Worm (Caenorhabditis elegans) whole organism, L4 larva: ENCODE data around the gene R11G1.1.
A peak's percentile ranks its signal among the peaks of the same experiment; 100 is the strongest.

Experiments used
- D1046.2 ChIP-seq: fragments of 200-800 bp; sonication (Bioruptor generic); IDR thresholded peaks from 2 replicates; pipeline ENCODE4 v1.3.6; 2022; ENCODE audit warnings: missing genetic modification characterization, missing compliant biosample characterization
- F26F4.8 ChIP-seq: fragments of 200-800 bp; sonication (Bioruptor generic); conservative IDR thresholded peaks from 2 replicates; pipeline ENCODE4 v1.3.6; 2022; ENCODE audit warnings: missing genetic modification characterization, missing compliant biosample characterization
- T20F7.1 ChIP-seq: fragments of 200-800 bp; sonication (Bioruptor generic); optimal IDR thresholded peaks from 2 replicates; lab custom pipeline; 2018; ENCODE audit warnings: mild to moderate bottlenecking, missing genetic modification characterization, missing compliant biosample characterization
- T26A8.4 ChIP-seq: fragments of 200-800 bp; sonication (Bioruptor generic); IDR thresholded peaks from 2 replicates; pipeline ENCODE4 v1.3.6; 2022; ENCODE audit warnings: missing genetic modification characterization, missing compliant biosample characterization
- Y5F2A.4 ChIP-seq: fragments of 200-800 bp; sonication (Bioruptor generic); optimal IDR thresholded peaks from 2 replicates; lab custom pipeline; 2018; ENCODE audit warnings: mild to moderate bottlenecking, missing genetic modification characterization, missing compliant biosample characterization
- ZK546.5 ChIP-seq, 2 experiments: sonication (generic microtip); optimal IDR thresholded peaks; 2 replicates each; lab custom pipeline; 2017; ENCODE audit warnings: missing biosample characterization in 2 of 2, missing genetic modification characterization in 2 of 2
- aly-2 ChIP-seq: sonication (generic microtip); optimal IDR thresholded peaks from 2 replicates; lab custom pipeline; 2018; ENCODE audit warnings: missing biosample characterization, missing genetic modification characterization
- ama-1 ChIP-seq: fragments of 150-350 bp; optimal IDR thresholded peaks from 2 replicates; lab custom pipeline; 2014; ENCODE audit warnings: inconsistent platforms, mixed read lengths
- arid-1 ChIP-seq: fragments of 200-800 bp; sonication (Bioruptor generic); conservative IDR thresholded peaks from 2 replicates; pipeline ENCODE4 v1.3.6; 2022; ENCODE audit warnings: missing genetic modification reagents, missing genetic modification characterization, missing compliant biosample characterization
- ceh-32 ChIP-seq: sonication (generic microtip); optimal IDR thresholded peaks from 2 replicates; lab custom pipeline; 2016; ENCODE audit warnings: mild to moderate bottlenecking, missing genetic modification characterization, missing compliant biosample characterization; ENCODE audit not compliant: poor library complexity
- ceh-82 ChIP-seq: sonication (generic microtip); optimal IDR thresholded peaks from 2 replicates; lab custom pipeline; 2017; ENCODE audit warnings: missing biosample characterization, missing genetic modification characterization
- ces-1 ChIP-seq: fragments of 150-350 bp; sonication (generic microtip); optimal IDR thresholded peaks from 4 replicates; lab custom pipeline; 2014; ENCODE audit warnings: missing biosample characterization, missing genetic modification reagents, missing genetic modification characterization
- cey-2 ChIP-seq: sonication (generic microtip); optimal IDR thresholded peaks from 3 replicates; lab custom pipeline; 2017; ENCODE audit warnings: missing genetic modification characterization, mild to moderate bottlenecking, missing compliant biosample characterization, antibody characterized with exemption, borderline replicate concordance; ENCODE audit not compliant: insufficient read depth
- ctbp-1 ChIP-seq: fragments of 200-800 bp; sonication (Bioruptor generic); IDR thresholded peaks from 2 replicates; pipeline ENCODE4 v1.3.6; 2022; ENCODE audit warnings: missing genetic modification reagents, missing genetic modification characterization, missing compliant biosample characterization
- daf-19 ChIP-seq: fragments of 200-800 bp; sonication (Bioruptor generic); conservative IDR thresholded peaks from 2 replicates; pipeline ENCODE4 v1.3.6; 2022; ENCODE audit warnings: missing genetic modification characterization, missing compliant biosample characterization
- dmd-8 ChIP-seq: fragments of 200-800 bp; sonication (Bioruptor generic); IDR thresholded peaks from 2 replicates; pipeline ENCODE4 v1.3.6; 2022; ENCODE audit warnings: missing genetic modification characterization, missing compliant biosample characterization
- dmd-9 ChIP-seq: fragments of 200-800 bp; sonication (Bioruptor generic); IDR thresholded peaks from 2 replicates; pipeline ENCODE4 v1.3.6; 2022; ENCODE audit warnings: missing genetic modification reagents, missing genetic modification characterization, missing compliant biosample characterization
- duxl-1 ChIP-seq: sonication (generic microtip); optimal IDR thresholded peaks from 2 replicates; lab custom pipeline; 2016; ENCODE audit warnings: mild to moderate bottlenecking, missing genetic modification characterization, moderate library complexity, missing compliant biosample characterization; ENCODE audit not compliant: poor library complexity
- dve-1 ChIP-seq: sonication (generic microtip); optimal IDR thresholded peaks from 2 replicates; lab custom pipeline; 2017; ENCODE audit warnings: antibody characterized with exemption, mild to moderate bottlenecking, missing genetic modification characterization, missing compliant biosample characterization; ENCODE audit not compliant: insufficient read depth
- egl-27 ChIP-seq: sonication (generic microtip); optimal IDR thresholded peaks from 3 replicates; lab custom pipeline; 2017; ENCODE audit warnings: missing biosample characterization, missing genetic modification reagents, missing genetic modification characterization
- fkh-10 ChIP-seq: fragments of 150-350 bp; optimal IDR thresholded peaks from 2 replicates; lab custom pipeline; 2014; ENCODE audit warnings: missing biosample characterization, missing genetic modification reagents, missing genetic modification characterization
- hif-1 ChIP-seq, 2 experiments: sonication (generic microtip); optimal IDR thresholded peaks; 2 replicates each; lab custom pipeline; 2016 to 2017; ENCODE audit warnings: missing compliant biosample characterization in 2 of 2, missing genetic modification characterization in 2 of 2, missing genetic modification reagents in 2 of 2, missing genotype in 2 of 2, mild to moderate bottlenecking in 1 of 2
- hlh-11 ChIP-seq: fragments of 200-800 bp; sonication (Bioruptor generic); optimal IDR thresholded peaks from 2 replicates; lab custom pipeline; 2018; ENCODE audit warnings: mild to moderate bottlenecking, missing genetic modification characterization, missing compliant biosample characterization
- hlh-30 ChIP-seq: sonication (generic microtip); optimal IDR thresholded peaks from 2 replicates; lab custom pipeline; 2017; ENCODE audit warnings: antibody characterized with exemption, mild to moderate bottlenecking, missing genetic modification characterization, missing compliant biosample characterization; ENCODE audit not compliant: insufficient read depth
- jun-1 ChIP-seq: fragments of 150-350 bp; optimal IDR thresholded peaks from 2 replicates; lab custom pipeline; 2014; ENCODE audit warnings: missing biosample characterization, missing genetic modification reagents, missing genetic modification characterization
- lin-15B ChIP-seq: fragments of 150-350 bp; sonication (generic microtip); optimal IDR thresholded peaks from 3 replicates; lab custom pipeline; 2014; ENCODE audit warnings: missing biosample characterization, missing genetic modification characterization
- lin-38 ChIP-seq: fragments of 200-800 bp; sonication (Bioruptor generic); IDR thresholded peaks from 2 replicates; pipeline ENCODE4 v1.3.6; 2022; ENCODE audit warnings: missing genetic modification reagents, missing genetic modification characterization, missing compliant biosample characterization
- lin-39 ChIP-seq: fragments of 150-350 bp; optimal IDR thresholded peaks from 2 replicates; lab custom pipeline; 2014; ENCODE audit warnings: missing biosample characterization, missing genetic modification reagents, missing genetic modification characterization
- lir-3 ChIP-seq: sonication (generic microtip); optimal IDR thresholded peaks from 2 replicates; lab custom pipeline; 2016; ENCODE audit warnings: mild to moderate bottlenecking, missing genetic modification characterization, missing compliant biosample characterization
- madf-9 ChIP-seq: fragments of 200-800 bp; sonication (Bioruptor generic); conservative IDR thresholded peaks from 2 replicates; pipeline ENCODE4 v1.3.6; 2022; ENCODE audit warnings: missing genetic modification reagents, missing genetic modification characterization, missing compliant biosample characterization
- mdt-29 ChIP-seq: fragments of 200-800 bp; sonication (Bioruptor generic); IDR thresholded peaks from 2 replicates; pipeline ENCODE4 v1.3.6; 2022; ENCODE audit warnings: missing genetic modification reagents, missing genetic modification characterization, missing compliant biosample characterization
- mep-1 ChIP-seq: fragments of 150-350 bp; sonication (generic microtip); optimal IDR thresholded peaks from 3 replicates; lab custom pipeline; 2014; ENCODE audit warnings: missing biosample characterization, missing genetic modification characterization
- nhr-10 ChIP-seq: fragments of 150-350 bp; optimal IDR thresholded peaks from 2 replicates; lab custom pipeline; 2014; ENCODE audit warnings: missing biosample characterization, missing genetic modification characterization
- nhr-11 ChIP-seq: fragments of 150-350 bp; optimal IDR thresholded peaks from 2 replicates; lab custom pipeline; 2014; ENCODE audit warnings: missing biosample characterization, missing genetic modification characterization
- nhr-111 ChIP-seq: fragments of 200-800 bp; sonication (Bioruptor generic); optimal IDR thresholded peaks from 2 replicates; lab custom pipeline; 2018; ENCODE audit warnings: mild to moderate bottlenecking, missing genetic modification characterization, missing compliant biosample characterization
- nhr-28 ChIP-seq: fragments of 150-350 bp; optimal IDR thresholded peaks from 2 replicates; lab custom pipeline; 2014; ENCODE audit warnings: missing biosample characterization, missing genetic modification characterization
- nhr-42 ChIP-seq: fragments of 200-800 bp; sonication (Bioruptor generic); IDR thresholded peaks from 2 replicates; pipeline ENCODE4 v1.3.6; 2022; ENCODE audit warnings: missing genetic modification characterization, missing compliant biosample characterization
- nhr-6 ChIP-seq: fragments of 150-350 bp; optimal IDR thresholded peaks from 2 replicates; lab custom pipeline; 2014; ENCODE audit warnings: missing biosample characterization, missing genetic modification characterization
- nhr-76 ChIP-seq: fragments of 150-350 bp; optimal IDR thresholded peaks from 2 replicates; lab custom pipeline; 2014; ENCODE audit warnings: missing biosample characterization, missing genetic modification characterization
- nhr-77 ChIP-seq: fragments of 150-350 bp; optimal IDR thresholded peaks from 2 replicates; lab custom pipeline; 2014; ENCODE audit warnings: missing biosample characterization, missing genetic modification characterization
- set-16 ChIP-seq: fragments of 200-800 bp; sonication (Bioruptor generic); IDR thresholded peaks from 2 replicates; pipeline ENCODE4 v1.3.6; 2022; ENCODE audit warnings: missing genetic modification reagents, missing genetic modification characterization, missing compliant biosample characterization
- snpc-4 ChIP-seq: fragments of 150-350 bp; optimal IDR thresholded peaks from 2 replicates; lab custom pipeline; 2014; ENCODE audit warnings: missing biosample characterization, missing genetic modification characterization
- spr-1 ChIP-seq: sonication (generic microtip); optimal IDR thresholded peaks from 2 replicates; lab custom pipeline; 2016; ENCODE audit warnings: mild to moderate bottlenecking, missing genetic modification characterization, missing compliant biosample characterization
- spr-3 ChIP-seq: fragments of 200-800 bp; sonication (Bioruptor generic); optimal IDR thresholded peaks from 2 replicates; lab custom pipeline; 2018; ENCODE audit warnings: mild to moderate bottlenecking, missing genetic modification characterization, missing compliant biosample characterization
- tra-1 ChIP-seq: fragments of 200-800 bp; sonication (Bioruptor generic); IDR thresholded peaks from 2 replicates; pipeline ENCODE4 v1.3.6; 2022; ENCODE audit warnings: missing genetic modification reagents, missing genetic modification characterization, missing compliant biosample characterization
- unc-62 ChIP-seq, 3 experiments: fragments of 150-350 bp in 1 of 3; sonication (generic microtip); optimal IDR thresholded peaks in 2 of 3; peaks in 1 of 3; 1 replicate in 1 of 3; 2 replicates in 2 of 3; lab custom pipeline; 2014 to 2017; ENCODE audit warnings: missing biosample characterization in 3 of 3, missing genetic modification characterization in 3 of 3, missing genetic modification reagents in 3 of 3, missing genotype in 1 of 3
- zag-1 ChIP-seq: fragments of 150-350 bp; optimal IDR thresholded peaks from 2 replicates; lab custom pipeline; 2014; ENCODE audit warnings: missing biosample characterization, missing genetic modification characterization
- zfp-3 ChIP-seq: fragments of 200-800 bp; sonication (Bioruptor generic); conservative IDR thresholded peaks from 2 replicates; pipeline ENCODE4 v1.3.6; 2022; ENCODE audit warnings: missing genetic modification reagents, missing genetic modification characterization, missing compliant biosample characterization
- zip-11 ChIP-seq: fragments of 200-800 bp; sonication (Bioruptor generic); IDR thresholded peaks from 2 replicates; pipeline ENCODE4 v1.3.6; 2022; ENCODE audit warnings: missing genetic modification characterization, missing compliant biosample characterization
- zip-2 ChIP-seq: fragments of 150-350 bp; optimal IDR thresholded peaks from 2 replicates; lab custom pipeline; 2014; ENCODE audit warnings: missing biosample characterization, missing genetic modification characterization
- ztf-11 ChIP-seq: fragments of 150-350 bp; optimal IDR thresholded peaks from 2 replicates; lab custom pipeline; 2014; ENCODE audit warnings: missing biosample characterization, missing genetic modification characterization

R11G1.1 gene

ce11 chrX:3678507-3679175 is 19.3 kb downstream of the R11G1.1 start, which contains the start of gene tag-52 (continued):
- TF ChIP-seq zip-2 (tag; lab: Kevin White, UChicago) (no peak), nhr-10 (tag; lab: Kevin White, UChicago) (no peak), nhr-6 (peak; percentile 32), zip-11 (GFP tag; lab: Robert Waterston, UW) (no peak), daf-19 (GFP tag; lab: Robert Waterston, UW) (no peak), Y5F2A.4 (no peak), madf-9 (no peak), mep-1 (peak; percentile 60), egl-27 (tag; lab: Kevin White, UChicago) (no peak), duxl-1 (tag; lab: Kevin White, UChicago) (no peak), fkh-10 (GFP tag; lab: Kevin White, UChicago) (no peak), lin-39 (tag; lab: Kevin White, UChicago) (no peak), hlh-11 (peak; percentile 83), spr-3 (GFP tag; lab: Kevin White, UChicago) (no peak), mdt-29 (GFP tag; lab: Robert Waterston, UW) (no peak), ceh-82 (tag; lab: Kevin White, UChicago) (no peak), ceh-32 (no peak), aly-2 (no peak), nhr-28 (tag; lab: Kevin White, UChicago) (peak; percentile 84), set-16 (GFP tag; lab: Robert Waterston, UW) (peak; percentile 27; the same call in 1 of the 2 replicates), arid-1 (GFP tag; lab: Robert Waterston, UW) (no peak), zfp-3 (GFP tag; lab: Robert Waterston, UW) (no peak), nhr-111 (GFP tag; lab: Kevin White, UChicago) (no peak), unc-62 (GFP tag; optimal IDR thresholded peaks at IDR 0.05 in 1 of 2; lab: Kevin White, UChicago) (peak in 1 of 2 experiments; percentile 82), unc-62 (tag; optimal IDR thresholded peaks at IDR 0.05; lab: Kevin White, UChicago) (no peak), ama-1 (lab: Kevin White, UChicago) (no peak), nhr-11 (tag; lab: Kevin White, UChicago) (peak; percentile 13), zag-1 (tag; lab: Kevin White, UChicago) (no peak), hlh-30 (peak; percentile 81), jun-1 (tag; lab: Kevin White, UChicago) (no peak), ztf-11 (no peak), cey-2 (no peak), lir-3 (tag; lab: Kevin White, UChicago) (no peak), dve-1 (tag; lab: Kevin White, UChicago) (peak; percentile 51), nhr-42 (no peak), F26F4.8 (GFP tag; lab: Robert Waterston, UW) (no peak), D1046.2 (GFP tag; lab: Robert Waterston, UW) (no peak), ces-1 (GFP tag; lab: Kevin White, UChicago) (no peak), ctbp-1 (GFP tag; lab: Robert Waterston, UW) (no peak), hif-1 (tag; optimal IDR thresholded peaks at IDR 0.05; lab: Kevin White, UChicago) (peak in 1 of 2 experiments; percentile 32), T20F7.1 (GFP tag; lab: Kevin White, UChicago) (no peak), ZK546.5 (tag; optimal IDR thresholded peaks at IDR 0.05; lab: Kevin White, UChicago) (no peak), tra-1 (GFP tag; lab: Robert Waterston, UW) (no peak), lin-38 (GFP tag; lab: Robert Waterston, UW) (peak; percentile 64), nhr-76 (tag; lab: Kevin White, UChicago) (no peak), T26A8.4 (GFP tag; lab: Robert Waterston, UW) (no peak), snpc-4 (tag; lab: Kevin White, UChicago) (no peak), dmd-8 (no peak), spr-1 (tag; lab: Kevin White, UChicago) (no peak), dmd-9 (GFP tag; lab: Robert Waterston, UW) (no peak), lin-15B (tag; lab: Kevin White, UChicago) (no peak), nhr-77 (tag; lab: Kevin White, UChicago) (peak; percentile 35)
